Worm (Caenorhabditis elegans) whole organism, L1 larva: ENCODE results near the gene srxa-12.

Source experiments
- Y116A8C.19 ChIP-seq: sonication (generic microtip); optimal IDR thresholded peaks from 2 replicates; lab custom pipeline; 2016; ENCODE audit warnings: missing compliant biosample characterization, missing genetic modification characterization, borderline replicate concordance
- aha-1 ChIP-seq: fragments of 150-350 bp; optimal IDR thresholded peaks from 2 replicates; lab custom pipeline; 2014; ENCODE audit warnings: missing biosample characterization, missing genetic modification characterization
- alr-1 ChIP-seq: fragments of 200-800 bp; sonication (Bioruptor generic); optimal IDR thresholded peaks from 2 replicates; lab custom pipeline; 2018; ENCODE audit warnings: borderline replicate concordance, mild to moderate bottlenecking, missing genetic modification characterization, missing compliant biosample characterization
- aly-2 ChIP-seq: fragments of 150-350 bp; optimal IDR thresholded peaks from 2 replicates; lab custom pipeline; 2014; ENCODE audit warnings: missing biosample characterization, missing genetic modification characterization
- ceh-63 ChIP-seq: fragments of 200-800 bp; sonication (Bioruptor generic); optimal IDR thresholded peaks from 2 replicates; lab custom pipeline; 2018; ENCODE audit warnings: mild to moderate bottlenecking, missing genetic modification characterization, missing compliant biosample characterization
- ceh-82 ChIP-seq, 3 experiments: fragments of 150-350 bp in 1 of 3; sonication (generic microtip) in 2 of 3; optimal IDR thresholded peaks; 2 replicates each; lab custom pipeline; 2014 to 2017; ENCODE audit warnings: missing biosample characterization in 3 of 3, missing genetic modification characterization in 3 of 3
- ceh-90 ChIP-seq: sonication (generic microtip); optimal IDR thresholded peaks from 2 replicates; lab custom pipeline; 2016; ENCODE audit warnings: missing genetic modification characterization, missing compliant biosample characterization
- ces-1 ChIP-seq: fragments of 150-350 bp; optimal IDR thresholded peaks from 2 replicates; lab custom pipeline; 2014; ENCODE audit warnings: missing biosample characterization, missing genetic modification reagents, missing genetic modification characterization
- efl-1 ChIP-seq, 4 experiments: fragments of 150-350 bp; optimal IDR thresholded peaks in 3 of 4; peaks in 1 of 4; 1 replicate in 1 of 4; 2 replicates in 3 of 4; lab custom pipeline; 2014; ENCODE audit warnings: missing biosample characterization in 2 of 4, missing genetic modification characterization in 2 of 4, missing genetic modification reagents in 2 of 4
- elt-2 ChIP-seq: sonication (generic microtip); optimal IDR thresholded peaks from 2 replicates; lab custom pipeline; 2016; ENCODE audit warnings: missing genetic modification characterization, mild to moderate bottlenecking, inconsistent platforms, missing compliant biosample characterization, missing genetic modification reagents
- elt-3 ChIP-seq, 6 experiments: fragments of 150-350 bp in 1 of 6; sonication (generic microtip); optimal IDR thresholded peaks; 2 replicates each; lab custom pipeline; 2017 to 2018; ENCODE audit warnings: missing biosample characterization in 6 of 6, missing genetic modification characterization in 6 of 6, inconsistent platforms in 1 of 6
- ets-5 ChIP-seq: fragments of 200-800 bp; sonication (Bioruptor generic); IDR thresholded peaks from 2 replicates; pipeline ENCODE4 v1.3.6; 2022; ENCODE audit warnings: missing genetic modification characterization, missing compliant biosample characterization
- fkh-10 ChIP-seq: sonication (generic microtip); optimal IDR thresholded peaks from 2 replicates; lab custom pipeline; 2017; ENCODE audit warnings: missing biosample characterization, missing genetic modification reagents, missing genetic modification characterization
- fkh-4 ChIP-seq: sonication (generic microtip); optimal IDR thresholded peaks from 2 replicates; lab custom pipeline; 2016; ENCODE audit warnings: missing compliant biosample characterization, missing genetic modification characterization, borderline replicate concordance
- fos-1 ChIP-seq: fragments of 150-350 bp; optimal IDR thresholded peaks from 2 replicates; lab custom pipeline; 2014; ENCODE audit warnings: missing biosample characterization, missing genetic modification characterization
- grh-1 ChIP-seq: fragments of 200-800 bp; sonication (Bioruptor generic); IDR thresholded peaks from 2 replicates; pipeline ENCODE4 v1.3.6; 2022; ENCODE audit warnings: missing genetic modification reagents, missing genetic modification characterization, missing compliant biosample characterization
- hlh-17 ChIP-seq: fragments of 200-800 bp; sonication (Bioruptor generic); optimal IDR thresholded peaks from 2 replicates; lab custom pipeline; 2018; ENCODE audit warnings: missing genetic modification characterization, mild to moderate bottlenecking, missing compliant biosample characterization, moderate library complexity, borderline replicate concordance
- hlh-4 ChIP-seq: sonication (generic microtip); optimal IDR thresholded peaks from 2 replicates; lab custom pipeline; 2016; ENCODE audit warnings: mild to moderate bottlenecking, missing genetic modification characterization, missing compliant biosample characterization
- isw-1 ChIP-seq: fragments of 200-800 bp; sonication (Bioruptor generic); IDR thresholded peaks from 2 replicates; pipeline ENCODE4 v1.3.6; 2022; ENCODE audit warnings: missing genetic modification characterization, missing compliant biosample characterization
- lir-3 ChIP-seq: sonication (generic microtip); optimal IDR thresholded peaks from 2 replicates; lab custom pipeline; 2016; ENCODE audit warnings: mild to moderate bottlenecking, missing genetic modification characterization, moderate library complexity, missing compliant biosample characterization; ENCODE audit not compliant: poor library complexity
- mdl-1 ChIP-seq, 2 experiments: fragments of 150-350 bp; optimal IDR thresholded peaks; 2 replicates each; lab custom pipeline; 2014 to 2017; ENCODE audit warnings: missing biosample characterization in 2 of 2, missing genetic modification characterization in 2 of 2, inconsistent platforms in 1 of 2
- mep-1 ChIP-seq: fragments of 150-350 bp; optimal IDR thresholded peaks from 2 replicates; lab custom pipeline; 2014; ENCODE audit warnings: missing biosample characterization, missing genetic modification characterization
- nhr-11 ChIP-seq: fragments of 150-350 bp; optimal IDR thresholded peaks from 2 replicates; lab custom pipeline; 2014; ENCODE audit warnings: missing biosample characterization, missing genetic modification characterization
- nhr-20 ChIP-seq: sonication (generic microtip); optimal IDR thresholded peaks from 2 replicates; lab custom pipeline; 2016; ENCODE audit warnings: mild to moderate bottlenecking, missing genetic modification characterization, missing compliant biosample characterization
- nhr-47 ChIP-seq: sonication (generic microtip); optimal IDR thresholded peaks from 2 replicates; lab custom pipeline; 2016; ENCODE audit warnings: mild to moderate bottlenecking, missing genetic modification characterization, moderate library complexity, missing compliant biosample characterization
- nhr-71 ChIP-seq: sonication (generic microtip); optimal IDR thresholded peaks from 2 replicates; lab custom pipeline; 2016; ENCODE audit warnings: mild to moderate bottlenecking, missing genetic modification characterization, moderate library complexity, missing compliant biosample characterization
- nhr-76 ChIP-seq: sonication (generic microtip); optimal IDR thresholded peaks from 2 replicates; lab custom pipeline; 2017; ENCODE audit warnings: missing biosample characterization, missing genetic modification characterization
- nhr-77 ChIP-seq: fragments of 150-350 bp; optimal IDR thresholded peaks from 2 replicates; lab custom pipeline; 2014; ENCODE audit warnings: missing biosample characterization, missing genetic modification characterization
- nhr-84 ChIP-seq: sonication (generic microtip); optimal IDR thresholded peaks from 2 replicates; lab custom pipeline; 2017; ENCODE audit warnings: missing biosample characterization, missing genetic modification characterization
- nhr-85 ChIP-seq: sonication (generic microtip); peaks from one replicate; lab custom pipeline; 2016; ENCODE audit warnings: missing genetic modification characterization, inconsistent platforms, missing compliant biosample characterization
- pqm-1 ChIP-seq: sonication (generic microtip); optimal IDR thresholded peaks from 3 replicates; lab custom pipeline; 2017; ENCODE audit warnings: missing biosample characterization, missing genetic modification characterization
- rnt-1 ChIP-seq: sonication (generic microtip); optimal IDR thresholded peaks from 2 replicates; lab custom pipeline; 2016; ENCODE audit warnings: mild to moderate bottlenecking, missing genetic modification characterization, moderate library complexity, missing compliant biosample characterization
- skn-1 ChIP-seq: fragments of 150-350 bp; optimal IDR thresholded peaks from 2 replicates; lab custom pipeline; 2014; ENCODE audit warnings: missing biosample characterization, missing genetic modification characterization
- snpc-4 ChIP-seq: fragments of 150-350 bp; optimal IDR thresholded peaks from 2 replicates; lab custom pipeline; 2014; ENCODE audit warnings: missing biosample characterization, missing genetic modification characterization
- snu-23 ChIP-seq: sonication (generic microtip); optimal IDR thresholded peaks from 2 replicates; lab custom pipeline; 2016; ENCODE audit warnings: missing genetic modification characterization, missing compliant biosample characterization
- sox-4 ChIP-seq: sonication (generic microtip); optimal IDR thresholded peaks from 2 replicates; lab custom pipeline; 2016; ENCODE audit warnings: missing genetic modification characterization, missing compliant biosample characterization
- sup-37 ChIP-seq: fragments of 200-800 bp; sonication (Bioruptor generic); optimal IDR thresholded peaks from 2 replicates; lab custom pipeline; 2018; ENCODE audit warnings: mild to moderate bottlenecking, missing genetic modification characterization, missing compliant biosample characterization
- tbx-2 ChIP-seq: sonication (generic microtip); optimal IDR thresholded peaks from 2 replicates; lab custom pipeline; 2016; ENCODE audit warnings: missing genetic modification characterization, missing compliant biosample characterization
- unc-130 ChIP-seq: fragments of 150-350 bp; optimal IDR thresholded peaks from 2 replicates; lab custom pipeline; 2017; ENCODE audit warnings: missing biosample characterization, missing genetic modification characterization, inconsistent platforms
- unc-30 ChIP-seq: sonication (generic microtip); optimal IDR thresholded peaks from 2 replicates; lab custom pipeline; 2017; ENCODE audit warnings: missing biosample characterization, missing genetic modification characterization
- unc-62 ChIP-seq: fragments of 150-350 bp; optimal IDR thresholded peaks from 2 replicates; lab custom pipeline; 2014; ENCODE audit warnings: missing biosample characterization, missing genetic modification reagents, missing genetic modification characterization
- unc-98 ChIP-seq: fragments of 200-800 bp; sonication (Bioruptor generic); IDR thresholded peaks from 2 replicates; pipeline ENCODE4 v1.3.6; 2022; ENCODE audit warnings: missing genetic modification characterization, missing compliant biosample characterization
- zag-1 ChIP-seq: fragments of 150-350 bp; optimal IDR thresholded peaks from 2 replicates; lab custom pipeline; 2014; ENCODE audit warnings: missing biosample characterization, missing genetic modification characterization
- zip-4 ChIP-seq: fragments of 200-800 bp; sonication (Bioruptor generic); optimal IDR thresholded peaks from 2 replicates; lab custom pipeline; 2018; ENCODE audit warnings: mild to moderate bottlenecking, missing genetic modification characterization, moderate library complexity, missing compliant biosample characterization

The srxa-12 gene

ce11 chrV:13882192-13882591 is 44.3 kb upstream of the srxa-12 start:
- peak; percentile 11; the same call in 1 of the 2 replicates for TF ChIP-seq isw-1 (GFP tag; lab: Robert Waterston, UW)
- TF ChIP-seq unc-98 (GFP tag; lab: Robert Waterston, UW), result peak; percentile 53; the same call in 1 of the 2 replicates

DNA sequence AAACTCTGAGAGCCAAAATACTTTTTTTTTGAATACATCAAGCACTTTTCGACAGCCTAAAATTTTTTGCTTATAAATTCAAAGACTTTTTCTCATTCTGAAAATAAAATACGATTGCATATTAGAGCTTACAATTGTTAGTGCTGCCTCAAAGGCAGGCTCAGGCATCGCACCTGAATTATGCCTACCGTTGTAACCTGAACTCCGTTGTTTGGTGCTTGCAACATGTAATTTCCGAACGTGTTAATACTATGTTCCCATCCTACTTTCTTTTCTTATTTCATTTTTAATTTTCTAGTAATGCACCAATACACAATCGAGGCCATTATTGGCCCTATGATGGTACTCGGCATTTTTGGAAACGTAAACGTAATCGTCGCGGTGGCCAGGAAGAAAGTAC is 39.1 kb upstream of the srxa-12 start, which contains the start of gene srsx-19:
TSS of gene srsx-19 (plus strand) at position 301 of the 400 bp plus-strand sequence.
- no peak for TF ChIP-seq zag-1 (tag; lab: Kevin White, UChicago)
- TF ChIP-seq skn-1 (tag; lab: Kevin White, UChicago), result no peak
- TF ChIP-seq ceh-82 (tag; optimal IDR thresholded peaks at IDR 0.05; lab: Kevin White, UChicago), result no peak
- TF ChIP-seq Y116A8C.19 (tag; lab: Kevin White, UChicago), result no peak
- no peak for TF ChIP-seq nhr-85
- TF ChIP-seq nhr-77, result no peak
- TF ChIP-seq ceh-90 (tag; lab: Kevin White, UChicago), result no peak
- TF ChIP-seq rnt-1 (tag; lab: Kevin White, UChicago), result no peak
- no peak for TF ChIP-seq ceh-63 (GFP tag; lab: Kevin White, UChicago)
- TF ChIP-seq nhr-71 (tag; lab: Kevin White, UChicago), result no peak
- no peak for TF ChIP-seq hlh-17 (GFP tag; lab: Kevin White, UChicago)
- no peak for TF ChIP-seq unc-130 (tag; lab: Kevin White, UChicago)
- no peak for TF ChIP-seq zip-4
- no peak for TF ChIP-seq snpc-4 (tag; lab: Kevin White, UChicago)
- TF ChIP-seq aha-1, result no peak
- no peak for TF ChIP-seq ets-5 (GFP tag; lab: Robert Waterston, UW)
- TF ChIP-seq efl-1 (optimal IDR thresholded peaks at IDR 0.05; lab: Kevin White, UChicago), result no peak
- TF ChIP-seq efl-1 (GFP tag; optimal IDR thresholded peaks at IDR 0.05 in 1 of 2; lab: Kevin White, UChicago), result no peak
- TF ChIP-seq unc-62 (GFP tag; lab: Kevin White, UChicago), result no peak

DNA sequence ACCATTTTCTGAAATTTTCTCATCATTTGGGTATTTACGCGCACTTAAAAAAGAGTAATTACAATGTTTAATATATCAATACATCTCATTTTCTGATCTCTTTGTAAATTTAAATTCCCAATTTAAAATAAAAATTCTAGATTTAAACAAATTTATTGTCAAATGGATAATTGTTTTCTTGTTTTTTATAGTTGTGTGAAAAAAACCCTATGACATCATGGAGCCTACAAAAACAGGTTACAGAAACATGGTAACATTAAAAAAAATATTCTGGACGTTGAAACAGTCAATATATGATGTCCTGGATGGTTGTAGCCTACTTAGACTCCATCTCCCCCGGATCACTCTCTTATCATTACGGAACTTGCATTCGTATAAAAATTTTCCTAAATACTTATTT is 37.0 kb upstream of the srxa-12 start, which contains the start of gene spp-12:
TSS of gene spp-12 (plus strand) at position 301 of the 400 bp plus-strand sequence.
- TF ChIP-seq ceh-82 (tag; optimal IDR thresholded peaks at IDR 0.05; lab: Kevin White, UChicago), result no peak
- TF ChIP-seq efl-1 (optimal IDR thresholded peaks at IDR 0.05; lab: Kevin White, UChicago), result no peak
- peak in 1 of 2 experiments; percentile 6 for TF ChIP-seq efl-1 (GFP tag; optimal IDR thresholded peaks at IDR 0.05 in 1 of 2; lab: Kevin White, UChicago)

DNA sequence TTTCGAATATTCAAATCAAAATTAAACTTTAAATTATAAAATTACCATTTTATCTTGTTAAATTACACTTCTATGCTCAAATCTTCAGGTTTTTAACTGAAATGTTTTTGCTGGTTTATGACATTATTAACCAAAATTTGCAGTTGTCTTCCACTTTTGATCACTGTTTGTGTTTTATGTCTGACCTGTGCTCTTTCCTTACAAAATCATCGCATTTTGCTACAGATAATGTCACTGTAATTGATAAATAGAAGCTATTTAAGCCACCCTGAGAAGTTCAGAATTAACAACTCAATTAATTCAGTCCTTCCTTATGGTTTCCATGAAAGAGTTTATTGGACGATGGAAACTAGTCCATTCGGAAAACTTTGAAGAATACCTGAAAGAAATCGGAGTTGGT is 36.0 kb upstream of the srxa-12 start, which contains the start of gene lbp-8:
TSS of gene lbp-8 (plus strand) at position 301 of the 400 bp plus-strand sequence.
- no peak for TF ChIP-seq ces-1
- TF ChIP-seq hlh-4, result no peak
- TF ChIP-seq fos-1 (tag; lab: Kevin White, UChicago), result no peak
- TF ChIP-seq nhr-84 (tag; lab: Kevin White, UChicago), result no peak
- no peak for TF ChIP-seq sox-4
- no peak for TF ChIP-seq nhr-47 (tag; lab: Kevin White, UChicago)
- TF ChIP-seq nhr-76 (tag; lab: Kevin White, UChicago), result no peak
- TF ChIP-seq lir-3 (tag; lab: Kevin White, UChicago), result no peak
- TF ChIP-seq unc-98 (GFP tag; lab: Robert Waterston, UW), result no peak
- no peak for TF ChIP-seq nhr-85
- no peak for TF ChIP-seq nhr-77
- no peak for TF ChIP-seq elt-2 (tag; lab: Kevin White, UChicago)
- TF ChIP-seq aly-2, result no peak
- TF ChIP-seq ceh-82 (tag; optimal IDR thresholded peaks at IDR 0.05; lab: Kevin White, UChicago), result no peak
- TF ChIP-seq grh-1 (GFP tag; lab: Robert Waterston, UW), result no peak
- TF ChIP-seq, all 84 proteins: peak for 0

- TF ChIP-seq sup-37 (no peak), nhr-20 (tag; lab: Kevin White, UChicago) (peak; percentile 33), zip-4 (no peak), fkh-4 (tag; lab: Kevin White, UChicago) (no peak), elt-2 (tag; lab: Kevin White, UChicago) (peak; percentile 59), ceh-90 (tag; lab: Kevin White, UChicago) (no peak), pqm-1 (tag; lab: Kevin White, UChicago) (no peak), nhr-11 (tag; lab: Kevin White, UChicago) (no peak), nhr-85 (peak; percentile 63), mep-1 (tag; lab: Kevin White, UChicago) (no peak), rnt-1 (tag; lab: Kevin White, UChicago) (no peak), alr-1 (tag; lab: Kevin White, UChicago) (no peak), fkh-10 (GFP tag; lab: Kevin White, UChicago) (no peak), mdl-1 (tag; optimal IDR thresholded peaks at IDR 0.05; lab: Kevin White, UChicago) (no peak), unc-30 (tag; lab: Kevin White, UChicago) (no peak), nhr-71 (tag; lab: Kevin White, UChicago) (peak; percentile 40), elt-3 (tag; optimal IDR thresholded peaks at IDR 0.05; lab: Kevin White, UChicago) (no peak), snu-23 (no peak), isw-1 (GFP tag; lab: Robert Waterston, UW) (no peak), tbx-2 (tag; lab: Kevin White, UChicago) (no peak)
Measured at ce11 chrV:13891489-13891888, 35.0 kb upstream of the srxa-12 start.
